Worm (Caenorhabditis elegans) whole organism, late embryonic: ENCODE data around the gene casy-1.
A peak's percentile ranks its signal among the peaks of the same experiment; 100 is the strongest.

Experiments used
- C08G9.2 ChIP-seq: sonication (generic microtip); optimal IDR thresholded peaks from 2 replicates; lab custom pipeline; 2016; ENCODE audit warnings: mild to moderate bottlenecking, missing genetic modification characterization, moderate library complexity, missing compliant biosample characterization
- F13H6.1 ChIP-seq: sonication (generic microtip); optimal IDR thresholded peaks from 2 replicates; lab custom pipeline; 2016; ENCODE audit warnings: missing genetic modification characterization, missing compliant biosample characterization
- ahr-1 ChIP-seq: sonication (generic microtip); optimal IDR thresholded peaks from 2 replicates; lab custom pipeline; 2016; ENCODE audit warnings: missing genetic modification characterization, missing compliant biosample characterization
- ama-1 ChIP-seq: fragments of 150-350 bp; optimal IDR thresholded peaks from 2 replicates; lab custom pipeline; 2014
- ceh-14 ChIP-seq: sonication (generic microtip); optimal IDR thresholded peaks from 2 replicates; lab custom pipeline; 2016; ENCODE audit warnings: missing genotype, missing genetic modification characterization, missing compliant biosample characterization
- ceh-18 ChIP-seq: sonication (generic microtip); optimal IDR thresholded peaks from 2 replicates; lab custom pipeline; 2016; ENCODE audit warnings: missing genetic modification characterization, missing compliant biosample characterization
- ceh-19 ChIP-seq: fragments of 200-800 bp; sonication (Bioruptor generic); optimal IDR thresholded peaks from 2 replicates; lab custom pipeline; 2018; ENCODE audit warnings: mild to moderate bottlenecking, missing genetic modification characterization, missing compliant biosample characterization
- ceh-22 ChIP-seq: sonication (generic microtip); optimal IDR thresholded peaks from 2 replicates; lab custom pipeline; 2017; ENCODE audit warnings: missing biosample characterization, missing genetic modification characterization
- ceh-6 ChIP-seq: fragments of 200-800 bp; sonication (Bioruptor generic); optimal IDR thresholded peaks from 2 replicates; lab custom pipeline; 2018; ENCODE audit warnings: mild to moderate bottlenecking, missing genetic modification characterization, missing compliant biosample characterization
- ceh-9 ChIP-seq: sonication (generic microtip); optimal IDR thresholded peaks from 2 replicates; lab custom pipeline; 2016; ENCODE audit warnings: mild to moderate bottlenecking, missing genetic modification characterization, inconsistent platforms, missing compliant biosample characterization
- dmd-4 ChIP-seq: sonication (generic microtip); optimal IDR thresholded peaks from 2 replicates; lab custom pipeline; 2016; ENCODE audit warnings: borderline replicate concordance, missing genetic modification characterization, missing compliant biosample characterization
- elt-2 ChIP-seq: sonication (generic microtip); optimal IDR thresholded peaks from 2 replicates; lab custom pipeline; 2016; ENCODE audit warnings: missing genetic modification reagents, missing genetic modification characterization, missing compliant biosample characterization
- eyg-1 ChIP-seq: sonication (generic microtip); optimal IDR thresholded peaks from 2 replicates; lab custom pipeline; 2016; ENCODE audit warnings: missing genotype, missing genetic modification characterization, missing compliant biosample characterization
- fkh-10 ChIP-seq: fragments of 150-350 bp; optimal IDR thresholded peaks from 2 replicates; lab custom pipeline; 2014; ENCODE audit warnings: missing biosample characterization, missing genetic modification reagents, missing genetic modification characterization
- fkh-6 ChIP-seq: sonication (generic microtip); optimal IDR thresholded peaks from 2 replicates; lab custom pipeline; 2016; ENCODE audit warnings: missing genetic modification characterization, missing compliant biosample characterization
- hlh-13 ChIP-seq: fragments of 200-800 bp; sonication (Bioruptor generic); optimal IDR thresholded peaks from 2 replicates; lab custom pipeline; 2018; ENCODE audit warnings: mild to moderate bottlenecking, missing genetic modification characterization, missing compliant biosample characterization
- hlh-15 ChIP-seq: sonication (generic microtip); optimal IDR thresholded peaks from 2 replicates; lab custom pipeline; 2016; ENCODE audit warnings: missing genetic modification characterization, missing compliant biosample characterization
- hlh-30 ChIP-seq: sonication (generic microtip); optimal IDR thresholded peaks from 2 replicates; lab custom pipeline; 2017; ENCODE audit warnings: antibody characterized with exemption, missing genetic modification characterization, missing compliant biosample characterization; ENCODE audit not compliant: insufficient read depth
- lim-6 ChIP-seq: sonication (generic microtip); optimal IDR thresholded peaks from 2 replicates; lab custom pipeline; 2016; ENCODE audit warnings: missing genetic modification characterization, missing compliant biosample characterization
- lin-11 ChIP-seq: fragments of 200-800 bp; sonication (Bioruptor generic); optimal IDR thresholded peaks from 2 replicates; lab custom pipeline; 2018; ENCODE audit warnings: mild to moderate bottlenecking, missing genetic modification characterization, missing compliant biosample characterization
- mec-3 ChIP-seq: sonication (generic microtip); optimal IDR thresholded peaks from 2 replicates; lab custom pipeline; 2016; ENCODE audit warnings: borderline replicate concordance, missing genetic modification characterization, missing compliant biosample characterization
- nfya-1 ChIP-seq: sonication (generic microtip); optimal IDR thresholded peaks from 2 replicates; lab custom pipeline; 2017; ENCODE audit warnings: missing genetic modification characterization, mild to moderate bottlenecking, missing compliant biosample characterization, antibody characterized with exemption, moderate library complexity
- nhr-11 ChIP-seq: fragments of 150-350 bp; optimal IDR thresholded peaks from 2 replicates; lab custom pipeline; 2014; ENCODE audit warnings: missing biosample characterization, missing genetic modification characterization
- nhr-232 ChIP-seq: sonication (generic microtip); optimal IDR thresholded peaks from 2 replicates; lab custom pipeline; 2016; ENCODE audit warnings: missing genetic modification characterization, missing compliant biosample characterization
- pat-9 ChIP-seq: fragments of 200-800 bp; sonication (Bioruptor generic); optimal IDR thresholded peaks from 2 replicates; lab custom pipeline; 2018; ENCODE audit warnings: mild to moderate bottlenecking, missing genetic modification characterization, moderate library complexity, missing compliant biosample characterization
- pax-1 ChIP-seq: fragments of 150-350 bp; optimal IDR thresholded peaks from 2 replicates; lab custom pipeline; 2014; ENCODE audit warnings: missing biosample characterization, missing genetic modification characterization
- pha-2 ChIP-seq: sonication (generic microtip); optimal IDR thresholded peaks from 2 replicates; lab custom pipeline; 2017; ENCODE audit warnings: mild to moderate bottlenecking, missing genetic modification characterization, missing compliant biosample characterization
- pha-4 ChIP-seq: fragments of 150-350 bp; optimal IDR thresholded peaks from 2 replicates; lab custom pipeline; 2018; ENCODE audit warnings: missing biosample characterization, missing genetic modification reagents, missing genetic modification characterization
- pros-1 ChIP-seq: fragments of 150-350 bp; optimal IDR thresholded peaks from 2 replicates; lab custom pipeline; 2014; ENCODE audit warnings: missing biosample characterization, missing genetic modification reagents, missing genetic modification characterization
- ref-2 ChIP-seq: sonication (generic microtip); optimal IDR thresholded peaks from 2 replicates; lab custom pipeline; 2016; ENCODE audit warnings: missing genetic modification characterization, missing compliant biosample characterization
- syd-9 ChIP-seq: sonication (generic microtip); optimal IDR thresholded peaks from 2 replicates; lab custom pipeline; 2016; ENCODE audit warnings: mild to moderate bottlenecking, missing genetic modification characterization, moderate library complexity, missing compliant biosample characterization
- tbx-2 ChIP-seq: sonication (generic microtip); optimal IDR thresholded peaks from 2 replicates; lab custom pipeline; 2016; ENCODE audit warnings: missing genetic modification characterization, missing compliant biosample characterization
- tbx-7 ChIP-seq: sonication (generic microtip); optimal IDR thresholded peaks from 2 replicates; lab custom pipeline; 2016; ENCODE audit warnings: missing genotype, missing genetic modification characterization, missing compliant biosample characterization
- ttx-3 ChIP-seq: sonication (generic microtip); optimal IDR thresholded peaks from 2 replicates; lab custom pipeline; 2016; ENCODE audit warnings: missing genetic modification reagents, missing genetic modification characterization, missing compliant biosample characterization
- unc-55 ChIP-seq: sonication (generic microtip); optimal IDR thresholded peaks from 2 replicates; lab custom pipeline; 2017; ENCODE audit warnings: missing biosample characterization, missing genetic modification reagents, missing genetic modification characterization
- unc-86 ChIP-seq: sonication (generic microtip); optimal IDR thresholded peaks from 2 replicates; lab custom pipeline; 2016; ENCODE audit warnings: missing genetic modification characterization, missing compliant biosample characterization
- zip-5 ChIP-seq: sonication (generic microtip); optimal IDR thresholded peaks from 2 replicates; lab custom pipeline; 2016; ENCODE audit warnings: missing genetic modification characterization, missing compliant biosample characterization
- ztf-16 ChIP-seq: sonication (generic microtip); optimal IDR thresholded peaks from 2 replicates; lab custom pipeline; 2017; ENCODE audit warnings: missing genetic modification characterization, missing compliant biosample characterization

casy-1 gene

DNA sequence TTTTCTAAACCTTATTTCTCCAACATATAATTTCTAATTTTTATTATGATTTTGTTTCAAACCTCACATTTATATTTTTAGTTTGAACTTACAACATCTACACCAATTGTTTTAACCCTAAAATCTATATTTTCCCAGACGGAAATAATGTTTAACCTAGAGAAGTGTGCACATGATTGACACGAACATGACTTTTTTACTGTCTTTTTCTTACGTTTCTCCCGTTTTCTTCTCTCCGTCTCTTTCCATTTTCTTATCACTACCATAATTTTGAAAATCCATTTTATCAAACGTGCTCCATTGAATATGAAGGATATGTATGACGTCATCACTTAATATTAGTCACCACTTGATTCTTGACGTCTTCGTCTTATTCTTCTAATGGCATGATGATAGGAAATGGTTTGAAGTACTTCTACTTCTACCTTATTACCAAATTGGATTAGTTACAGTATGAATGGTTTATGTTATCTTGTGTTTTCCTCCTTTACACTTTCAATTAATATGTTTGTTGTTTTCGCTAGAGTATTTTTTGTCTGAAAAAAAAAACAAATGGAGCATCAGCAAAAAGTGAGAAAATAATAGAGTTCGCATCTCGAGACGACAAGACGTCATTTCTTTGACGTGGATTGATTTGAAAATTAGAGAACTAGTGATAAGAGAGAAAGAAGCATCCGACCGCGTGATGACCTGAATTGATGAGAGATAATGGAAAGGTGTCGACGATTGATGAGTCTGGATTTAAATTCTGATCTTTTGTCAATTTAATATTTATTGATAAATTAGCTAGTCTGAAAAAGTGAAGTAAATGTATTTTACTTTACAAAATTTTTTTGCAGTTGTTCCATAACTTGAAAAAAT, 24.3 kb downstream of the casy-1 start:
- TF ChIP-seq unc-55 (GFP tag; lab: Kevin White, UChicago) = peak; percentile 88
- TF ChIP-seq pros-1 = no peak

DNA sequence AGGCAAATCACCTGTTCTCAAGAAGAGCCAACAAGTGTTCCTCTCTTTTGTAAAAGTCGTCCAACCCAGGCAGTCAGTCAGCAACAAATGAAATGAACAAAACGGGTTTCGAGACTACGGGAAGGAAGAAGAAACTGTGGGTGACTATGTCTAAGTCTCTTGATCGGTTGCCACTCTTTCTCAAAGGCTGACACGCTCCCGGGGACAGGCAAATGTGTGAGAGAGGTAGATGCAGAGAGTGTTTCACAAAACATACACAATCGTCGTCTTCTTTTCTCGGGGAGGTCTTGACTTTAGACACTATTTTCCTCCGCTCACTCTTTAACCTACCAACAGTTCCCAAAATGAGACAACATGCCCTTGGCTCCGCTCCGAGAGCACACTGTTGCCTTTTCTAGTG, 25.4 kb downstream of the casy-1 start:
- TF ChIP-seq ama-1 (lab: Kevin White, UChicago) (no peak), ztf-16 (no peak), ref-2 (tag; lab: Kevin White, UChicago) (peak; percentile 45)

- TF ChIP-seq nhr-11 (tag; lab: Kevin White, UChicago) = no peak
- TF ChIP-seq elt-2 (tag; lab: Kevin White, UChicago) = peak; percentile 39
Measured at ce11 chrII:5930095-5930653, 26.3 kb downstream of the casy-1 start.

DNA sequence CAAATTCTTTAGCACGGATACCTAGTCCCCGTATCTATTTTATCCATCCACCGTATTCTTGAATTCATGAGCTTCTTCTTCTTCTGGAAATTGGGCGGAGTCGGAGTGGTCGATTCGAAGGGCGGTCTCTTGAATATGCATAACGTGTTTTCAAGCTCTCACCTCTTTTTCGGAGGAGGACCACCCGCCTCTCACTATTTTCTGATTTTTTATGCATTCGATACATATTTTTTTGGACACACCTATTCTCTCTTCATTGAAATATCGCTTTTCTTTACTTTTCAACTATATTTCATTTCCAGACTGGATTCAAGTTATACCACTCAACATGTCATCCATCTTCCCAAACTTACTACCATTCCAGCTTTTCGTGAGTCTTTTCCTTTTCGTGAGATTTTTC, 28.0 kb downstream of the casy-1 start, which contains the start of gene egl-44:
TSS of gene egl-44 (plus strand) at position 301 of the 400 bp plus-strand sequence.
- no peak for TF ChIP-seq fkh-6
- TF ChIP-seq F13H6.1 (tag; lab: Kevin White, UChicago) = no peak
- TF ChIP-seq ahr-1 (tag; lab: Kevin White, UChicago) = no peak
- no peak for TF ChIP-seq ttx-3
- TF ChIP-seq pha-4 (tag; lab: Kevin White, UChicago) = no peak
- TF ChIP-seq nfya-1 (tag; lab: Kevin White, UChicago) = no peak
- TF ChIP-seq hlh-13 (GFP tag; lab: Kevin White, UChicago) = no peak
- TF ChIP-seq ama-1 (lab: Kevin White, UChicago) = no peak
- no peak for TF ChIP-seq syd-9
- no peak for TF ChIP-seq nhr-232
- TF ChIP-seq pros-1 = no peak
- TF ChIP-seq ceh-19 (GFP tag; lab: Kevin White, UChicago) = no peak
- no peak for TF ChIP-seq pha-2 (tag; lab: Kevin White, UChicago)
- TF ChIP-seq, all 69 proteins: peak for 0

DNA sequence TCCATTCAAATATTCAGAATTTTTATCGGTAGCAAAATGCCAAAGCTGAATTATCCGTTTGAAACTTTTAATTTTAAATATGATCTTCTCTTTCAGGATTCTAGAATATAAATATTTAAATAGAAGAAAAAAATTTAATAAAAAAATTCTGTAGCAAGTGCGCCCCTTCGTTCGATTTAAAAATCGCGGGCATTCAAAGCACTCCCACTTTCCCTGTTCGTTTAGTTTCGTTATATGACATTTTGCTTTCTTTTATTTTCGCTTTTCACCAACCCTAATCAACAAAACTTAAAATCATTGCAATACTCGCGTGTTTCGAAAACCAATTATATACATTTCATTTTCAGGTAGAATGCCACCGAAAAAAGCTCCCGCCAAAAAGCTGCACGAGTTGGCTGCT, 34.9 kb downstream of the casy-1 start, which contains the start of gene vrk-1:
TSS of gene vrk-1 (plus strand) at position 348 of the 400 bp plus-strand sequence.
- TF ChIP-seq ceh-22 (tag; lab: Kevin White, UChicago) (no peak), zip-5 (no peak), pat-9 (no peak), ceh-14 (no peak), lim-6 (tag; lab: Kevin White, UChicago) (no peak), ceh-18 (tag; lab: Kevin White, UChicago) (no peak), F13H6.1 (tag; lab: Kevin White, UChicago) (no peak), ttx-3 (no peak), ceh-9 (no peak), lin-11 (tag; lab: Kevin White, UChicago) (no peak), elt-2 (tag; lab: Kevin White, UChicago) (no peak), nfya-1 (tag; lab: Kevin White, UChicago) (no peak), unc-55 (GFP tag; lab: Kevin White, UChicago) (no peak), tbx-7 (tag; lab: Kevin White, UChicago) (no peak), ref-2 (tag; lab: Kevin White, UChicago) (no peak), C08G9.2 (tag; lab: Kevin White, UChicago) (no peak)

- TF ChIP-seq eyg-1 (tag; lab: Kevin White, UChicago) (no peak), pros-1 (no peak), ztf-16 (no peak), pha-2 (tag; lab: Kevin White, UChicago) (no peak), hlh-15 (tag; lab: Kevin White, UChicago) (no peak), hlh-13 (GFP tag; lab: Kevin White, UChicago) (no peak), fkh-10 (GFP tag; lab: Kevin White, UChicago) (no peak), dmd-4 (no peak), unc-86 (tag; lab: Kevin White, UChicago) (no peak), tbx-2 (tag; lab: Kevin White, UChicago) (no peak), elt-2 (tag; lab: Kevin White, UChicago) (peak; percentile 21), nhr-11 (tag; lab: Kevin White, UChicago) (no peak), pax-1 (tag; lab: Kevin White, UChicago) (no peak), ceh-14 (no peak), mec-3 (tag; lab: Kevin White, UChicago) (no peak), ceh-22 (tag; lab: Kevin White, UChicago) (no peak), ceh-6 (no peak), hlh-30 (tag; lab: Kevin White, UChicago) (peak; percentile 41)
Measured at ce11 chrII:5918149-5918697, 38.3 kb downstream of the casy-1 start, which contains the start of gene ptp-2. TSS of gene ptp-2 (plus strand) at chrII:5918647.
